Worm (Caenorhabditis elegans) whole organism, mixed stage, embryonic: ENCODE data around the gene F07A11.5.

Experiments
- M03D4.4 ChIP-seq: sonication (generic microtip); optimal IDR thresholded peaks from 2 replicates; lab custom pipeline; 2017; ENCODE audit warnings: mild to moderate bottlenecking, missing genetic modification characterization, missing compliant biosample characterization
- bed-3 ChIP-seq: fragments of 200-800 bp; sonication (Bioruptor generic); optimal IDR thresholded peaks from 3 replicates; lab custom pipeline; 2018; ENCODE audit warnings: mild to moderate bottlenecking, missing genetic modification characterization, moderate library complexity, missing compliant biosample characterization
- blmp-1 ChIP-seq: fragments of 150-350 bp; optimal IDR thresholded peaks from 2 replicates; lab custom pipeline; 2014; ENCODE audit warnings: missing biosample characterization, missing genetic modification characterization
- ceh-39 ChIP-seq: fragments of 150-350 bp; optimal IDR thresholded peaks from 2 replicates; lab custom pipeline; 2014; ENCODE audit warnings: missing biosample characterization, missing genetic modification characterization
- ceh-43 ChIP-seq: fragments of 200-800 bp; sonication (Bioruptor generic); optimal IDR thresholded peaks from 2 replicates; lab custom pipeline; 2018; ENCODE audit warnings: mild to moderate bottlenecking, missing genetic modification characterization, moderate library complexity, missing compliant biosample characterization
- ceh-83 ChIP-seq: fragments of 200-800 bp; sonication (Bioruptor generic); optimal IDR thresholded peaks from 2 replicates; lab custom pipeline; 2018; ENCODE audit warnings: mild to moderate bottlenecking, missing genetic modification characterization, missing compliant biosample characterization
- ces-1 ChIP-seq: fragments of 150-350 bp; optimal IDR thresholded peaks from 2 replicates; lab custom pipeline; 2014; ENCODE audit warnings: missing biosample characterization, missing genetic modification reagents, missing genetic modification characterization
- cnd-1 ChIP-seq: fragments of 200-800 bp; sonication (Bioruptor generic); optimal IDR thresholded peaks from 2 replicates; lab custom pipeline; 2018; ENCODE audit warnings: mild to moderate bottlenecking, missing genetic modification characterization, missing compliant biosample characterization
- drap-1 ChIP-seq: fragments of 200-800 bp; sonication (Bioruptor generic); optimal IDR thresholded peaks from 3 replicates; lab custom pipeline; 2018; ENCODE audit warnings: mild to moderate bottlenecking, missing genetic modification characterization, missing compliant biosample characterization
- elt-1 ChIP-seq: sonication (generic microtip); optimal IDR thresholded peaks from 2 replicates; lab custom pipeline; 2017; ENCODE audit warnings: missing genetic modification characterization, mild to moderate bottlenecking, missing compliant biosample characterization, antibody characterized with exemption, moderate library complexity, borderline replicate concordance; ENCODE audit not compliant: insufficient read depth
- elt-3 ChIP-seq: fragments of 150-350 bp; optimal IDR thresholded peaks from 2 replicates; lab custom pipeline; 2014; ENCODE audit warnings: missing biosample characterization, missing genetic modification characterization
- flh-1 ChIP-seq: fragments of 200-800 bp; sonication (Bioruptor generic); optimal IDR thresholded peaks from 2 replicates; lab custom pipeline; 2018; ENCODE audit warnings: mild to moderate bottlenecking, missing genetic modification characterization, moderate library complexity, missing compliant biosample characterization
- ham-2 ChIP-seq: fragments of 200-800 bp; sonication (Bioruptor generic); optimal IDR thresholded peaks from 2 replicates; lab custom pipeline; 2018; ENCODE audit warnings: mild to moderate bottlenecking, missing genetic modification characterization, missing compliant biosample characterization
- hlh-1 ChIP-seq: fragments of 150-350 bp; optimal IDR thresholded peaks from 2 replicates; lab custom pipeline; 2014; ENCODE audit warnings: missing biosample characterization, missing genetic modification reagents, missing genetic modification characterization
- lin-13 ChIP-seq: fragments of 150-350 bp; optimal IDR thresholded peaks from 2 replicates; lab custom pipeline; 2014; ENCODE audit warnings: missing biosample characterization, missing genetic modification characterization
- lin-32 ChIP-seq: fragments of 200-800 bp; sonication (Bioruptor generic); optimal IDR thresholded peaks from 2 replicates; lab custom pipeline; 2018; ENCODE audit warnings: mild to moderate bottlenecking, missing genetic modification characterization, missing compliant biosample characterization
- lsy-2 ChIP-seq: fragments of 150-350 bp; optimal IDR thresholded peaks from 2 replicates; lab custom pipeline; 2014; ENCODE audit warnings: missing biosample characterization, missing genetic modification characterization
- mab-5 ChIP-seq: fragments of 150-350 bp; optimal IDR thresholded peaks from 2 replicates; lab custom pipeline; 2014; ENCODE audit warnings: missing biosample characterization, missing genetic modification characterization
- mep-1 ChIP-seq: fragments of 150-350 bp; optimal IDR thresholded peaks from 2 replicates; lab custom pipeline; 2017; ENCODE audit warnings: missing biosample characterization, missing genetic modification reagents, missing genetic modification characterization, inconsistent platforms
- mls-2 ChIP-seq: sonication (generic microtip); optimal IDR thresholded peaks from 2 replicates; lab custom pipeline; 2016; ENCODE audit warnings: mild to moderate bottlenecking, missing genetic modification characterization, moderate library complexity, missing compliant biosample characterization
- nhr-12 ChIP-seq: fragments of 150-350 bp; optimal IDR thresholded peaks from 2 replicates; lab custom pipeline; 2014; ENCODE audit warnings: missing biosample characterization, missing genetic modification characterization
- nhr-2 ChIP-seq: fragments of 150-350 bp; optimal IDR thresholded peaks from 2 replicates; lab custom pipeline; 2014; ENCODE audit warnings: missing biosample characterization, missing genetic modification characterization
- nhr-237 ChIP-seq: fragments of 150-350 bp; optimal IDR thresholded peaks from 2 replicates; lab custom pipeline; 2014; ENCODE audit warnings: missing biosample characterization, missing genetic modification characterization
- nhr-28 ChIP-seq: fragments of 150-350 bp; optimal IDR thresholded peaks from 2 replicates; lab custom pipeline; 2014; ENCODE audit warnings: missing biosample characterization, missing genetic modification characterization
- nhr-76 ChIP-seq: sonication (generic microtip); optimal IDR thresholded peaks from 2 replicates; lab custom pipeline; 2017; ENCODE audit warnings: missing biosample characterization, missing genetic modification characterization
- pha-4 ChIP-seq: fragments of 150-350 bp; optimal IDR thresholded peaks from 2 replicates; lab custom pipeline; 2018; ENCODE audit warnings: missing biosample characterization, missing genetic modification reagents, missing genetic modification characterization
- sem-2 ChIP-seq: fragments of 200-800 bp; sonication (Bioruptor generic); optimal IDR thresholded peaks from 2 replicates; lab custom pipeline; 2018; ENCODE audit warnings: mild to moderate bottlenecking, missing genetic modification characterization, missing compliant biosample characterization
- snpc-4 ChIP-seq: fragments of 150-350 bp; optimal IDR thresholded peaks from 2 replicates; lab custom pipeline; 2014; ENCODE audit warnings: missing biosample characterization, missing genetic modification characterization
- sptf-1 ChIP-seq: sonication (generic microtip); optimal IDR thresholded peaks from 2 replicates; lab custom pipeline; 2017; ENCODE audit warnings: mild to moderate bottlenecking, missing genetic modification characterization, moderate library complexity, missing compliant biosample characterization
- tbx-8 ChIP-seq: fragments of 200-800 bp; sonication (Bioruptor generic); optimal IDR thresholded peaks from 2 replicates; lab custom pipeline; 2018; ENCODE audit warnings: mild to moderate bottlenecking, missing genetic modification characterization, moderate library complexity, missing compliant biosample characterization
- unc-120 ChIP-seq: sonication (generic microtip); optimal IDR thresholded peaks from 2 replicates; lab custom pipeline; 2017; ENCODE audit warnings: missing genetic modification characterization, missing compliant biosample characterization; ENCODE audit not compliant: poor library complexity, severe bottlenecking
- unc-39 ChIP-seq: fragments of 150-350 bp; optimal IDR thresholded peaks from 2 replicates; lab custom pipeline; 2014; ENCODE audit warnings: missing biosample characterization, missing genetic modification characterization
- unc-62 ChIP-seq: fragments of 150-350 bp; optimal IDR thresholded peaks from 2 replicates; lab custom pipeline; 2014; ENCODE audit warnings: missing biosample characterization, missing genetic modification reagents, missing genetic modification characterization
- zip-8 ChIP-seq: fragments of 150-350 bp; optimal IDR thresholded peaks from 2 replicates; lab custom pipeline; 2014; ENCODE audit warnings: missing biosample characterization, missing genetic modification characterization
- ztf-11 ChIP-seq: fragments of 150-350 bp; optimal IDR thresholded peaks from 2 replicates; lab custom pipeline; 2014; ENCODE audit warnings: missing biosample characterization, missing genetic modification characterization

F07A11.5 gene

DNA sequence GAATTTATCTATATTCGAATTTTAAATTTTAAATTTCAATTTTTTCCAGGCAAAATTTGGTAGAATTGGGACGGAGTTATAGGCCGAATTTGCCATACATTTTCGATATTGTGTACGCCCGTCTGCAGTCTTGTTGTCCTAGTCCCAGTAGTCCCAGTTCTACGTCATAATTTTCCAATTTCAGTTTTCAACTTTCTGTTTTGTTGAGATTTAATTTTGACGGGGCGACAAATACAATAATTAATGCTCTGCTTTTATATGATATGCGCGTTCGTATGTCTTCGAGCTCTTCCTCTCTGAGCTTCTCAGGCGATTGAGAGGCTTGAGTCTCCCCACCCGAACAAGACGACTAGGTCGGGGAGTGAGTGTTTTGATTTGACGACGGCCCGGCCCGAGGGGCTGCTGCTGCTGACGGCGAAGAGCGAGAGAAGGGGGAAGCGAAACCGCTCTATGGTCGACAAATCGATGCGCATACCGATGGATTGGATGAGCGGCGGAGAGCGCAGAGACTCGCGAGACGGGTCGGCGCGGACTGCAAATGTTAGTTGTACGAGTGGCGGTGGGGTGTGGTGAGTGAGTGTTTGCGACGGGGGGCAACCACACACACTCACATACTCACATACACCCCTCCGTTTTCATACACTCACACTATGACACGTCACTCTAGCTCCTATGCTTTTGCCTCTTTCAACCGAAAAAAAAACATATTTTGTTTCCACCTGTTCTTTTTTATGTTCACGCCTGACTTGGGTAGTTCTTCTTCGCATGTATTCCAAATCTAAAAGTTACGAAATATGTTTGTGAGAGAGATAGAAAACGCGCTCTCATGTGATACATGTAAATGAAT lies 22.8 kb downstream of the F07A11.5 start:
- TF ChIP-seq elt-1 = peak; percentile 8
- no peak for TF ChIP-seq tbx-8 (GFP tag; lab: Kevin White, UChicago)
- TF ChIP-seq ham-2 = peak; percentile 94
- TF ChIP-seq bed-3 (GFP tag; lab: Kevin White, UChicago) = no peak
- peak; percentile 59 for TF ChIP-seq lsy-2
- TF ChIP-seq nhr-237 (tag; lab: Kevin White, UChicago) = peak; percentile 54
- TF ChIP-seq hlh-1 (tag; lab: Kevin White, UChicago) = peak; percentile 49
- TF ChIP-seq unc-39 (tag; lab: Kevin White, UChicago) = no peak
- TF ChIP-seq lin-32 = peak; percentile 17
- TF ChIP-seq nhr-2 (tag; lab: Kevin White, UChicago) = no peak
- peak; percentile 81 for TF ChIP-seq unc-62 (GFP tag; lab: Kevin White, UChicago)
- TF ChIP-seq blmp-1 (tag; lab: Kevin White, UChicago) = no peak
- TF ChIP-seq ceh-83 (GFP tag; lab: Kevin White, UChicago) = no peak
- no peak for TF ChIP-seq ceh-39 (tag; lab: Kevin White, UChicago)
- TF ChIP-seq drap-1 (GFP tag; lab: Kevin White, UChicago) = peak; percentile 81
- TF ChIP-seq nhr-12 (tag; lab: Kevin White, UChicago) = no peak
- no peak for TF ChIP-seq nhr-28 (tag; lab: Kevin White, UChicago)
- TF ChIP-seq sem-2 (GFP tag; lab: Kevin White, UChicago) = peak; percentile 34
- no peak for TF ChIP-seq mep-1
- TF ChIP-seq pha-4 (tag; lab: Kevin White, UChicago) = peak; percentile 91
- no peak for TF ChIP-seq mab-5
- peak; percentile 35 for TF ChIP-seq ces-1 (GFP tag; lab: Kevin White, UChicago)
- TF ChIP-seq zip-8 = no peak
- TF ChIP-seq snpc-4 (tag; lab: Kevin White, UChicago) = no peak
- TF ChIP-seq unc-120 (tag; lab: Kevin White, UChicago) = peak; percentile 73
- TF ChIP-seq ztf-11 = peak; percentile 56
- TF ChIP-seq sptf-1 (tag; lab: Kevin White, UChicago) = peak; percentile 83
- TF ChIP-seq ceh-43 = no peak
- peak; percentile 3 for TF ChIP-seq elt-3
- TF ChIP-seq flh-1 = no peak
- TF ChIP-seq M03D4.4 = peak; percentile 63
- peak; percentile 41 for TF ChIP-seq lin-13 (tag; lab: Kevin White, UChicago)
- TF ChIP-seq cnd-1 (tag; lab: Kevin White, UChicago) = peak; percentile 76
- TF ChIP-seq nhr-76 (tag; lab: Kevin White, UChicago) = peak; percentile 11
- peak; percentile 89 for TF ChIP-seq mls-2 (tag; lab: Kevin White, UChicago)

DNA sequence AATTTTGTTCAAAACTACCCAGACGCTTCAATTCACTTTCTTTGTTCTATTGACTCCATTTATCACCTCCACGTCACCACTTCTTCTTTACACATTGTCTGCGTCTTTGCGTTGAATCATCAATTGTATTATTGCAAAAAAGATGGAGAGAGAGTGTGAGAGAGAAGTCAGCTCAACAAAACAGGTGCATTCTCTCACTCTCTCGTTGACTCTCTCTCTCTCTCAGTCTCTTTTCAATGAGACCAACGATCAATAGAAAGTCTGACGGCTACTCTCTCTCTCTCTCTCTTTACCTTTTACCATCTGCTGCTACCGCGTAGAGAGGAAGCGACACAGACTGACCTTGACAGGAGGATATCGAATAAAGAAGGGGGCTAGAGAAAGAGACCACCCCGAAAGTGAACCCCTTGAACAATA lies 23.7 kb downstream of the F07A11.5 start:
- TF ChIP-seq blmp-1 (tag; lab: Kevin White, UChicago) (peak; percentile 55), sem-2 (GFP tag; lab: Kevin White, UChicago) (no peak), nhr-2 (tag; lab: Kevin White, UChicago) (peak; percentile 89), mep-1 (peak; percentile 62), ces-1 (GFP tag; lab: Kevin White, UChicago) (peak; percentile 83), flh-1 (no peak), nhr-237 (tag; lab: Kevin White, UChicago) (peak; percentile 83), cnd-1 (tag; lab: Kevin White, UChicago) (peak; percentile 94), lin-32 (peak; percentile 95), pha-4 (tag; lab: Kevin White, UChicago) (peak; percentile 31), nhr-12 (tag; lab: Kevin White, UChicago) (no peak), unc-62 (GFP tag; lab: Kevin White, UChicago) (peak; percentile 97), ceh-39 (tag; lab: Kevin White, UChicago) (peak; percentile 85), ceh-43 (peak; percentile 13), lin-13 (tag; lab: Kevin White, UChicago) (no peak), drap-1 (GFP tag; lab: Kevin White, UChicago) (no peak), mab-5 (peak; percentile 36), ceh-83 (GFP tag; lab: Kevin White, UChicago) (no peak), nhr-76 (tag; lab: Kevin White, UChicago) (no peak), bed-3 (GFP tag; lab: Kevin White, UChicago) (peak; percentile 6), snpc-4 (tag; lab: Kevin White, UChicago) (no peak), M03D4.4 (no peak), mls-2 (tag; lab: Kevin White, UChicago) (peak; percentile 60), tbx-8 (GFP tag; lab: Kevin White, UChicago) (peak; percentile 44), sptf-1 (tag; lab: Kevin White, UChicago) (peak; percentile 73), elt-1 (no peak), lsy-2 (peak; percentile 52), zip-8 (peak; percentile 32), ztf-11 (peak; percentile 85), elt-3 (no peak), unc-120 (tag; lab: Kevin White, UChicago) (peak; percentile 61), nhr-28 (tag; lab: Kevin White, UChicago) (peak; percentile 61), hlh-1 (tag; lab: Kevin White, UChicago) (peak; percentile 97), unc-39 (tag; lab: Kevin White, UChicago) (no peak), ham-2 (peak; percentile 98)
